Fruit fly (Drosophila melanogaster): ENCODE measurements around the gene net.

DNA sequence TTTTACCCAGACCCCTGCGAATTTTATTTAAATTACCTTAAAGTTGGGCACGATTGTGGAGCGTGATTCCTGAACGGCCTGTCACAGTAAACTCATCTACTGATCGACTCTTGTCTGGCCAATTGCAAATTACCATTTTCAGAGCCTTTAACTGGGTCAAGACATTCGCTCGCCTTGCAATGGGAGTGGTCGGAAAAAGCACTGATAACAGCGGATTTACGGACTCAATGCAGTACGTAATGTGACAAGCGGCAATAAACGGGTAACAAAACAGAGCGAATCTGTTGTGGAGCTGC is 48.9 kb upstream of the net start:
- no peak for TF ChIP-seq EcR (GFP tag; optimal IDR thresholded peaks at IDR 0.05)
- TF ChIP-seq psq (optimal IDR thresholded peaks at IDR 0.05) = no peak
- no peak for TF ChIP-seq pan (optimal IDR thresholded peaks at IDR 0.05)
